Worm (Caenorhabditis elegans): Measurements from ENCODE around the gene K08F9.1.

Gene K08F9.1

DNA sequence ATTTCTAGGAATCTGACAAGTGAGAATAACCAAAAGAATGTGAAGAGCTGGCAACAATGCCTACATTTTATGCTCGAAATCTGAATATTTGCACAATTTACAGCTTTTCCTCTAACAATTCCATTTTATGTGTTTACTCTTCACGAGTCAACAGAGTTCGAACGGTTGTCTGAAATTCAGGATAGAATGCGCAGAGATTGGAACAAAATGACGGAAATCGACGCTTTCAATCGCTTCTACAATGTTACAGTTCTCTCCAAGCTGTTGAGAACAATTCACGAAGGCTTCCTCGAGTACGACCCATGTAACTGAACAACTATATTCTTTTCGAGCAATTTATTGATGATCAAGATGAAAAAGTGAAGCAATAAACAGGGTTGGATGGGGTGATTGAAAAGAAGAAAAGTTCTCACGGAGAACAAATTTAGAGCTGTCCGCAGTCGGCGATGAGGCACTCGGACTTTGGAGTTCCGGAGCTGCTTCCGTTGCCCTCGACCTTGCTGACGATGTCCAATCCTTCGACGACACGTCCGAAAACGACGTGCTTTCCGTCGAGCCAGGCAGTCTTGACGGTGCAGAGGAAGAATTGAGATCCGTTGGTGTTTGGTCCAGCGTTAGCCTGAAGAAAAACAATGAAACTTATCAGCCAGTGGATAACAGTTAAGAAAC, 43.2 kb upstream of the K08F9.1 start, which contains the start of gene Y75B12B.3:
Gene Y75B12B.3 (minus strand): TSS at position 21 of the 669 bp plus-strand sequence.
- TF ChIP-seq ZK546.5 (tag; optimal IDR thresholded peaks at IDR 0.05): no peak
- no peak for TF ChIP-seq crh-2 (tag; optimal IDR thresholded peaks at IDR 0.05)
- TF ChIP-seq lin-11 (tag; optimal IDR thresholded peaks at IDR 0.05): no peak
- peak in 1 of 2 experiments; percentile 29 for TF ChIP-seq lsy-2 (tag; optimal IDR thresholded peaks at IDR 0.05)
- TF ChIP-seq sma-9 (GFP tag; optimal IDR thresholded peaks at IDR 0.05): no peak
- no peak for TF ChIP-seq sma-9 (tag; optimal IDR thresholded peaks at IDR 0.05)
- TF ChIP-seq mdl-1 (tag; optimal IDR thresholded peaks at IDR 0.05): no peak
- TF ChIP-seq nhr-6 (tag; optimal IDR thresholded peaks at IDR 0.05): no peak
- peak; percentile 75 for TF ChIP-seq ama-1 (optimal IDR thresholded peaks at IDR 0.05)
- TF ChIP-seq nhr-21 (tag; optimal IDR thresholded peaks at IDR 0.05): no peak
- TF ChIP-seq unc-39 (tag; optimal IDR thresholded peaks at IDR 0.05): no peak
- no peak for TF ChIP-seq nhr-12 (tag; optimal IDR thresholded peaks at IDR 0.05)

DNA sequence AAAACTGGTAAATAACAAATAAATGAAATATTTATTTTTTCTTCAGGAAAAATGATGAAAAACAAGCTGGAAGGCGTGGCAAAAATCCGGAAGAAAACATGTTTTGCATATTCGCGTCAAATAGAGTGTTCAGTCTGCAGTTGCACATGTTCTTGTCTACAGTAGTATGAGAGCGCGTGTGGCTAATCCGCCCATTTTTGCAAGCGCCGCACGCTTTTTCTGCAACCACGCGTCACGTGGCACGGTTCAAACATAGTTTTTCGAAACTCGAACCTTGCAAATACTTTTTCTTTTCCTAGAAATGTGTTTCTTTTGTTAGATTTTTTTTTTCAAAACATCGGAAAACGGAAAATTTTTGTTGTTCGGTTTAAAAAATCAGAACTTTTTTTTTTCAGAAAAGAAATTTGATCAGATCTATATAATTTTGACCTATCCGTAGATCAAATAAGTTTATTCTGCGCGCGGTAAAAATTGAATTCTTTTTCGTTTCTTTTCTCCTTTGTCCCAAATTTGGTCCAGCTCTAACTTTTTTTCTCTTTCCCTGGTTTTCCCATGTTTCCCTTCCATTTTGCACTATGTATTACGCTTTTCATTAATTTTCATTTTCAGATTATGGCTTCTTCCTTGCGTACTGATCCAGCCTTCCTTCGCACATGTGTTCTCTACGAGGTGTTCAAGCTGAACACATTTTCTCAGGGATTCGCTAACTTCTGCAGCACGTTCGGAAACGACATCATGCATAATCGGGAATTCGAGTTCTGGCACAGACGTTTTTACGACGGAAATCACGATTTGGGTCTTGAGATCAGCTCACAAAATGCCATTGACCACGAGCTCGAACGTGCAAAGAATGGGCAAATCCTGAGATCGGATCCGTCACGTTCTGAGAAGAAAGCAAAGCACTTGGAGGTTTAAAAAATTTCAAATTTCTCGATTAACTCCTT, 41.2 kb upstream of the K08F9.1 start, which contains the start of gene Y75B12B.1:
Gene Y75B12B.1 (plus strand): TSS at position 603 of the 944 bp plus-strand sequence.
- no peak for TF ChIP-seq R02D3.7 (tag; optimal IDR thresholded peaks at IDR 0.05)
- no peak for TF ChIP-seq elt-3 (tag; optimal IDR thresholded peaks at IDR 0.05)
- no peak for TF ChIP-seq nhr-11 (tag; optimal IDR thresholded peaks at IDR 0.05)
- no peak for TF ChIP-seq nhr-12 (tag; optimal IDR thresholded peaks at IDR 0.05)
- no peak for TF ChIP-seq mab-5 (tag; optimal IDR thresholded peaks at IDR 0.05)
- TF ChIP-seq ceh-82 (tag; optimal IDR thresholded peaks at IDR 0.05): no peak
- no peak for TF ChIP-seq nhr-237 (tag; optimal IDR thresholded peaks at IDR 0.05)
- no peak for TF ChIP-seq fos-1 (tag; optimal IDR thresholded peaks at IDR 0.05)
- TF ChIP-seq ceh-16 (tag; optimal IDR thresholded peaks at IDR 0.05): no peak
- TF ChIP-seq sem-4 (tag; optimal IDR thresholded peaks at IDR 0.05): no peak
- TF ChIP-seq ama-1 (optimal IDR thresholded peaks at IDR 0.05): no peak
- TF ChIP-seq nhr-21 (tag; optimal IDR thresholded peaks at IDR 0.05): no peak
- no peak for TF ChIP-seq blmp-1 (tag; optimal IDR thresholded peaks at IDR 0.05; ENCODE audit: insufficient read depth)
- TF ChIP-seq nhr-129 (tag; optimal IDR thresholded peaks at IDR 0.05): no peak
- TF ChIP-seq lsy-2 (tag; optimal IDR thresholded peaks at IDR 0.05): no peak

DNA sequence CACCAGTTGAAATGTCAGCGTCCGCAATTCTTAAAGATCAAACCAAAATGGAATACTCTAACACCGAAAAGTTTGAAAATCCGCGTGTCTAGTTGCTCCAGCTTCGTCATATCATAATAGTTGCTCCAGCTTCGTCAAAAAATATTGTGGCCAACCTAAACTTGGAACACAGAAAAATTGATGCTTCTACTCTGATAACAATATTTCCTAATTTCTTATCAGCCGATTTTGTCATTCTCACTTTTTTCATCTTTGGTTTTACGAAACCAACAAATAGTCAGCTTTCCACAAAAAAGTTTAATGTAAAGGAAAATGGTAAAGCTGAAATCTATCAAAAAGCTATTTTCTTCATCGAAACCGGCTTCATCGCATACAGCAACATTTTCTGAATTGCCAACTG, 39.2 kb upstream of the K08F9.1 start, which contains the start of gene fbxa-84:
Gene fbxa-84 (plus strand): TSS at position 34 of the 400 bp plus-strand sequence.
- no peak for TF ChIP-seq ama-1 (optimal IDR thresholded peaks at IDR 0.05)
- peak; percentile 67 for TF ChIP-seq fos-1 (tag; optimal IDR thresholded peaks at IDR 0.05)
- no peak for TF ChIP-seq sem-4 (tag; optimal IDR thresholded peaks at IDR 0.05)

DNA sequence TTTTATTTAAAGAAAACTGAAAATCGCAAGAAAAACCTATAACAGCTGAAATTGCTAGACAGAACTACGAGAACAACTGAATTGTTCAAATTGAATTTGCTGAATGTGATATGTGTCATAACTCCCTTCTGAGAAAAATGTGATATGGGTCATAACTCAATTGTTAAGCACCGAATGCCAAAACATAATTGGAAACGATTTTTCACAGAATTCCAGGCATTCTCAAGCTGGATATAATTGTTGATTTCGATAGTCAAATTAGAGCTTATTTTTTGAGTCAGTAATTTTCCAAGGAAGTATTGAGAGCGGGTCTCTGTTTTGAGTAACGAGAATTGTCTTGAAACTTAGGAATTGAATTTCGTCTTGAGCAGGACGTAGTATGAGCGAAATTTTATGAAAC, 38.7 kb upstream of the K08F9.1 start:
- TF ChIP-seq lin-39 (tag; optimal IDR thresholded peaks at IDR 0.05): no peak
- no peak for TF ChIP-seq skn-1 (tag; optimal IDR thresholded peaks at IDR 0.05)
- TF ChIP-seq nhr-21 (tag; optimal IDR thresholded peaks at IDR 0.05): peak; percentile 21
- TF ChIP-seq snpc-4 (tag; optimal IDR thresholded peaks at IDR 0.05): no peak
- no peak for TF ChIP-seq peb-1 (tag; optimal IDR thresholded peaks at IDR 0.05)
- no peak for TF ChIP-seq ceh-82 (tag; optimal IDR thresholded peaks at IDR 0.05)
- TF ChIP-seq blmp-1 (tag; optimal IDR thresholded peaks at IDR 0.05; ENCODE audit: insufficient read depth): no peak
- no peak for TF ChIP-seq lin-13 (GFP tag; optimal IDR thresholded peaks at IDR 0.05)

DNA sequence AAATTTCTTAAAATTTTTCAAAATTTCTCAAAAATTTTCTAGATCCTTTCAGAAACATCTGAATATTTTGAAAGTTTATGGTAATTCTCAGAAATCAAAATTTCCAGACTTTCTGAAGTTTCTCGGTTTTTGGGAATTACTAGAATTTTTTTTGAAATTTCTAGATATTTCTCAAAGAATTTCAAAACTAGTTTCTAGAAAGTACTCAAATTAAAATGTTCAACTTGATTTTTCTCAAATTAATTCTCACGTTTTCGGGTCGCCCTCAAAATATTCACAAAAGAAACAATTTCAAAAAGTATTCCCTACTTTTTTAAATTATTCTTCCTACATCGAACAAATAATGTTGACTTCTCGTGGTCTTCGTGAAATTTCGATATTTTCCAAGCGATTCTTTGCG, 36.6 kb upstream of the K08F9.1 start, which contains the start of gene T09F5.10:
Gene T09F5.10 (plus strand): TSS at position 301 of the 400 bp plus-strand sequence.
- TF ChIP-seq snpc-4 (tag; optimal IDR thresholded peaks at IDR 0.05) (no peak), unc-39 (tag; optimal IDR thresholded peaks at IDR 0.05) (no peak), lsy-2 (tag; optimal IDR thresholded peaks at IDR 0.05) (no peak), zag-1 (tag; optimal IDR thresholded peaks at IDR 0.05) (no peak), unc-55 (GFP tag; optimal IDR thresholded peaks at IDR 0.05) (no peak), lin-39 (tag; optimal IDR thresholded peaks at IDR 0.05) (no peak), elt-1 (tag; optimal IDR thresholded peaks at IDR 0.05) (no peak)

Data from whole organism, L2 larva.